Worm (Caenorhabditis elegans) whole organism, L4/young adult: ENCODE results near the gene T10G3.1.

Experiments
- W03F9.2 ChIP-seq: fragments of 150-350 bp; optimal IDR thresholded peaks from 2 replicates; lab custom pipeline; 2014; ENCODE audit warnings: missing biosample characterization, missing genetic modification characterization
- him-1 ChIP-seq: sonication (generic microtip); optimal IDR thresholded peaks from 2 replicates; lab custom pipeline; 2016; ENCODE audit warnings: missing genotype, missing genetic modification reagents, missing genetic modification characterization, missing compliant biosample characterization

- TF ChIP-seq W03F9.2 (tag; lab: Kevin White, UChicago), result no peak
- TF ChIP-seq him-1 (tag; lab: Kevin White, UChicago), result no peak
These were observed 46.7 kb downstream of the T10G3.1 start, which contains the start of gene srd-18 for ce11 chrV:13426764-13427163.
